Worm (Caenorhabditis elegans) whole organism, L2 larva: Measurements from ENCODE around the gene mdt-11.

Source experiments
- ZK546.5 ChIP-seq: sonication (generic microtip); optimal IDR thresholded peaks from 2 replicates; lab custom pipeline; 2017; ENCODE audit warnings: missing biosample characterization, missing genetic modification characterization
- aly-2 ChIP-seq: fragments of 150-350 bp; optimal IDR thresholded peaks from 2 replicates; lab custom pipeline; 2014; ENCODE audit warnings: missing biosample characterization, missing genetic modification characterization
- ama-1 ChIP-seq: fragments of 150-350 bp; optimal IDR thresholded peaks from 2 replicates; lab custom pipeline; 2018; ENCODE audit warnings: inconsistent platforms
- lin-13 ChIP-seq: fragments of 150-350 bp; optimal IDR thresholded peaks from 2 replicates; lab custom pipeline; 2014; ENCODE audit warnings: missing biosample characterization, missing genetic modification reagents, missing genetic modification characterization
- nhr-129 ChIP-seq: fragments of 150-350 bp; optimal IDR thresholded peaks from 2 replicates; lab custom pipeline; 2014; ENCODE audit warnings: missing biosample characterization, missing genetic modification characterization
- nhr-23 ChIP-seq: fragments of 150-350 bp; optimal IDR thresholded peaks from 2 replicates; lab custom pipeline; 2014; ENCODE audit warnings: missing biosample characterization, missing genetic modification reagents, missing genetic modification characterization
- skn-1 ChIP-seq: sonication (generic microtip); optimal IDR thresholded peaks from 2 replicates; lab custom pipeline; 2017; ENCODE audit warnings: missing biosample characterization, missing genetic modification characterization
- sma-3 ChIP-seq: sonication (generic microtip); optimal IDR thresholded peaks from 2 replicates; lab custom pipeline; 2016; ENCODE audit warnings: missing genetic modification reagents, missing genetic modification characterization, missing compliant biosample characterization
- snpc-4 ChIP-seq: fragments of 150-350 bp; optimal IDR thresholded peaks from 2 replicates; lab custom pipeline; 2014; ENCODE audit warnings: missing biosample characterization, missing genetic modification characterization
- unc-39 ChIP-seq: fragments of 150-350 bp; optimal IDR thresholded peaks from 2 replicates; lab custom pipeline; 2014; ENCODE audit warnings: missing biosample characterization, missing genetic modification characterization
- unc-62 ChIP-seq: fragments of 150-350 bp; optimal IDR thresholded peaks from 2 replicates; lab custom pipeline; 2014; ENCODE audit warnings: missing biosample characterization, missing genetic modification reagents, missing genetic modification characterization
- zag-1 ChIP-seq: fragments of 150-350 bp; optimal IDR thresholded peaks from 2 replicates; lab custom pipeline; 2014; ENCODE audit warnings: missing biosample characterization, missing genetic modification characterization

ce11 chrIII:5047740-5048139, 26.7 kb downstream of the mdt-11 start, which contains the start of gene C45G9.5:
- no peak for TF ChIP-seq ama-1 (lab: Kevin White, UChicago)
- TF ChIP-seq unc-62 (GFP tag; lab: Kevin White, UChicago), result no peak
- TF ChIP-seq aly-2 (tag; lab: Kevin White, UChicago), result no peak
- no peak for TF ChIP-seq skn-1 (tag; lab: Kevin White, UChicago)
- TF ChIP-seq nhr-23 (tag; lab: Kevin White, UChicago), result no peak
- no peak for TF ChIP-seq sma-3 (GFP tag; lab: Kevin White, UChicago)
- TF ChIP-seq ZK546.5 (tag; lab: Kevin White, UChicago), result no peak
- TF ChIP-seq zag-1 (tag; lab: Kevin White, UChicago), result no peak
- TF ChIP-seq unc-39 (tag; lab: Kevin White, UChicago), result no peak
- TF ChIP-seq lin-13 (GFP tag; lab: Kevin White, UChicago), result no peak
- no peak for TF ChIP-seq snpc-4 (tag; lab: Kevin White, UChicago)
- TF ChIP-seq nhr-129 (tag; lab: Kevin White, UChicago), result no peak
